Fruit fly (Drosophila melanogaster): ENCODE data around the gene ome.

ome gene

DNA sequence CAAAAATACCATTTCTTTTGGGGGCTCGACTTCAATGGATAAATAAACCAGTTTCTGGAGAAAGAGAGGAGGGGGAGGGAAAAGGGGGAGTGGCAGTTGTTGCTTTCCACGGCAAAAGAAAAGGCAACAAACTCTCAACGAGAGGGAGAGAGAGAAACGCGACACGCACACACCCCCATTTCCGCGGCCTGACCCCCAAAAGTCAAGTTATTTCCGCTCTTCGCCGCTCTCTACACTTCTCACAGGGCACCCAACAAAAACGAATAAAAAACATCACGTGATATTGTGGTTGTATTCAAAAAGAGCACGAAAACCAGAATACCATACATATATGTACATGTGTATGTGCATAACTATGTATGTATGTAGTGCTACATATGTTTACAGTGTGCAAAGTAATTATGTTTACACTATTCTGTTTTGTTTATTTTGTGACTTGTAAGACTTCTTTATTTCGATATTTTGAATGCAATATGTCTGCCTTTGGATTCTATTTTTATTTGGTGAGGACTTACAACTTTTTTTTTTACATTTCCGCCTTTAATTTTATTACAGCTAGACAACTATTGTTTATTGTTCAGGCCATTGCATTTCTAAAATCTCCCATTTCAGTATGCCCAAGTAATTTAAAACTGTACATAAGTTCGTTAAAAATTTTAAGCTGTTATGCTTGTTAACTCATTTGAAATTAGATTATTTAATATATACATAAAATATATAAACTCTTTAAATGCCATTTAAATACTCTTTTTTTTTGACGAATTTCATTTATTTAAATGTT lies 108.6 kb downstream of the ome start (continued):
- TF ChIP-seq B-H2 (GFP tag; optimal IDR thresholded peaks at IDR 0.05) (peak; percentile 67), knrl (GFP tag; IDR thresholded peaks at IDR 0.05; ENCODE audit: partially characterized antibody) (no peak), chif (GFP tag; optimal IDR thresholded peaks at IDR 0.05) (peak; percentile 26 to 63), tna (GFP tag; IDR thresholded peaks at IDR 0.05; ENCODE audit: partially characterized antibody) (no peak), Med (GFP tag) (peak; percentile 80), Dip3 (GFP tag; optimal IDR thresholded peaks at IDR 0.05) (no peak), NFAT (GFP tag; IDR thresholded peaks at IDR 0.05) (no peak), slbo (GFP tag; IDR thresholded peaks at IDR 0.05) (peak; percentile 56), CG2129 (GFP tag; IDR thresholded peaks at IDR 0.05; ENCODE audit: partially characterized antibody) (no peak), dmrt11E (tag; optimal IDR thresholded peaks at IDR 0.05) (peak; percentile 63), al (GFP tag; IDR thresholded peaks at IDR 0.05) (no peak; the same call in 1 of the 2 replicates), fd3F (GFP tag; optimal IDR thresholded peaks at IDR 0.05) (peak; percentile 14), Meics (GFP tag; optimal IDR thresholded peaks at IDR 0.05) (peak; percentile 74), CG9727 (GFP tag; optimal IDR thresholded peaks at IDR 0.05) (peak; percentile 86), eve (GFP tag; optimal IDR thresholded peaks at IDR 0.05) (peak in 1 of 2 experiments; percentile 85), CG32767 (GFP tag; IDR thresholded peaks at IDR 0.05) (peak; percentile 76), danr (GFP tag; IDR thresholded peaks at IDR 0.05) (0 out of 2 replicates have a peak, but pooled peaks have one; percentile 9), zen2 (GFP tag; IDR thresholded peaks at IDR 0.05; ENCODE audit: partially characterized antibody) (no peak; the same call in 2 of the 3 replicates), CG10654 (GFP tag; optimal IDR thresholded peaks at IDR 0.05) (peak; percentile 2), bbx (GFP tag; IDR thresholded peaks at IDR 0.05; ENCODE audit: partially characterized antibody) (no peak), pita (GFP tag; optimal IDR thresholded peaks at IDR 0.05) (no peak), CG31441 (GFP tag; IDR thresholded peaks at IDR 0.05) (peak; percentile 82), CG14667 (GFP tag; IDR thresholded peaks at IDR 0.05) (no peak), az2 (GFP tag; optimal IDR thresholded peaks at IDR 0.05) (peak; percentile 60), CG9609 (GFP tag; optimal IDR thresholded peaks at IDR 0.05) (peak; percentile 30), BtbVII (GFP tag; optimal IDR thresholded peaks at IDR 0.05) (peak; percentile 57), dmrt99B (tag; optimal IDR thresholded peaks at IDR 0.05) (peak; percentile 79), trem (tag; optimal IDR thresholded peaks at IDR 0.05) (peak; percentile 42), CG14050 (GFP tag; IDR thresholded peaks at IDR 0.05) (0 out of 3 replicates have a peak, but pooled peaks have one; percentile 35), Oaz (GFP tag; IDR thresholded peaks at IDR 0.05) (no peak), CG2889 (GFP tag; IDR thresholded peaks at IDR 0.05) (no peak; the same call in 2 of the 3 replicates), ro (GFP tag; IDR thresholded peaks at IDR 0.05) (no peak), CG10209 (GFP tag; optimal IDR thresholded peaks at IDR 0.05) (peak; percentile 76), Usf (GFP tag; optimal IDR thresholded peaks at IDR 0.05) (no peak), psq (GFP tag; optimal IDR thresholded peaks at IDR 0.05) (no peak), dm (GFP tag; optimal IDR thresholded peaks at IDR 0.05) (no peak), lilli (GFP tag; optimal IDR thresholded peaks at IDR 0.05) (peak; percentile 8), tin (GFP tag; optimal IDR thresholded peaks at IDR 0.05) (peak; percentile 50), kay (GFP tag; optimal IDR thresholded peaks at IDR 0.05) (peak; percentile 13), lab (GFP tag; optimal IDR thresholded peaks at IDR 0.05) (peak; percentile 64), CG15011 (GFP tag; optimal IDR thresholded peaks at IDR 0.05) (peak; percentile 30), CG7928 (GFP tag; optimal IDR thresholded peaks at IDR 0.05) (no peak), hbn (GFP tag; IDR thresholded peaks at IDR 0.05; ENCODE audit: partially characterized antibody) (no peak), CG11093 (GFP tag; IDR thresholded peaks at IDR 0.05) (0 out of 3 replicates have a peak, but pooled peaks have one; percentile 29), chn (GFP tag; optimal IDR thresholded peaks at IDR 0.05) (no peak), CG33213 (GFP tag; optimal IDR thresholded peaks at IDR 0.05) (no peak), CG8478 (optimal IDR thresholded peaks at IDR 0.05) (no peak), Camta (GFP tag; optimal IDR thresholded peaks at IDR 0.05) (peak; percentile 50), Sin3A (optimal IDR thresholded peaks at IDR 0.05) (no peak), H2.0 (GFP tag; IDR thresholded peaks at IDR 0.05) (0 out of 2 replicates have a peak, but pooled peaks have one; percentile 2)

Data from whole organism, embryonic.